Worm (Caenorhabditis elegans): ENCODE results near the gene nhr-104.

DNA sequence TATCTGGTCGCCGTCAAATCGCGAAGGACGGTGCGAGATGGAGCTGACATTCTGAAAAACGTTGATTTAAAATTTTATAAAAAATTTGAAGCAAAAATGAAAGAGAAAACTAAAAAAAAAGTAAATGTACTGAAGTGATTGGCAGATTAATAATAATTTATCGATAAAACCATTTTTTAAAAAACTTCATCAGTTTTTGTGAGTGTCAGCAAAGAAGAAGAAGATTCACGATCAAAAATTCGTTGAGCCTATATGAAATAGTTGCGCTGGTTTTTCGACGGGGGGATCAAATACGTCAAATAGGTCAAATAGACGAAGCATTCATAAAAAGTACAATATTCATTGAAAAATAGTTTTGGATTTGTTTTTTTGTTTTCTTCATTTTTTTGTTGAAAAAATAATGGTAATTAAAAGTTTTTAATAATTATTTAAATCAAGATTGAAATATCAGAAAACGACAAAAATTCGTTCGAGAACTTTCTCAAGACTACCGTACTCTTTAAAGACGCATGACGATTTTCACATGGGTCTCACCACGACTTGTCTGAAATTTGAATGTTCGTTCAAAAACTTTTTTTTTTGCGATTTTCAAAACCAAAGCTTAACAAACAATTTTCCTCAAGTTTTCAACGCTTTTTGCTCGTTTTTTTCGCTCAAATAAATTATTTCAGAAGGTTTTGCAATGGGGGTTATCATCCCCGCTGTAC is 28.0 kb downstream of the nhr-104 start, which contains the start of the genes memi-1 and cyp-31A3:
- TF ChIP-seq ceh-2 (tag; optimal IDR thresholded peaks at IDR 0.05) = no peak
- no peak for TF ChIP-seq ama-1 (optimal IDR thresholded peaks at IDR 0.05)
- no peak for TF ChIP-seq pqm-1 (tag; optimal IDR thresholded peaks at IDR 0.05)
- no peak for TF ChIP-seq pag-3 (tag; optimal IDR thresholded peaks at IDR 0.05; ENCODE audit: borderline replicate concordance)
- TF ChIP-seq dve-1 (tag; optimal IDR thresholded peaks at IDR 0.05) = no peak
- no peak for TF ChIP-seq unc-86 (tag; optimal IDR thresholded peaks at IDR 0.05)
- no peak for TF ChIP-seq npax-4 (tag; optimal IDR thresholded peaks at IDR 0.05)
- TF ChIP-seq hlh-8 (tag; optimal IDR thresholded peaks at IDR 0.05) = no peak
- TF ChIP-seq ceh-9 (tag; optimal IDR thresholded peaks at IDR 0.05) = no peak
- no peak for TF ChIP-seq pat-9 (tag; optimal IDR thresholded peaks at IDR 0.05)
- no peak for TF ChIP-seq mec-3 (tag; optimal IDR thresholded peaks at IDR 0.05; ENCODE audit: borderline replicate concordance)
- no peak for TF ChIP-seq elt-2 (tag; optimal IDR thresholded peaks at IDR 0.05)
- TF ChIP-seq hlh-6 (tag; optimal IDR thresholded peaks at IDR 0.05) = no peak
- TF ChIP-seq syd-9 (tag; optimal IDR thresholded peaks at IDR 0.05) = no peak
